Worm (Caenorhabditis elegans) whole organism, L4 larva: ENCODE results near the gene Y82E9BR.18.

ENCODE experiments used
- D1046.2 ChIP-seq: fragments of 200-800 bp; sonication (Bioruptor generic); IDR thresholded peaks from 2 replicates; pipeline ENCODE4 v1.3.6; 2022; ENCODE audit warnings: missing genetic modification characterization, missing compliant biosample characterization
- F10B5.3 ChIP-seq: sonication (generic microtip); optimal IDR thresholded peaks from 2 replicates; lab custom pipeline; 2016; ENCODE audit warnings: mild to moderate bottlenecking, missing genetic modification characterization, missing compliant biosample characterization
- F37D6.2 ChIP-seq: sonication (generic microtip); optimal IDR thresholded peaks from 2 replicates; lab custom pipeline; 2016; ENCODE audit warnings: mild to moderate bottlenecking, missing genetic modification characterization, missing compliant biosample characterization
- F49E8.2 ChIP-seq: sonication (generic microtip); optimal IDR thresholded peaks from 2 replicates; lab custom pipeline; 2016; ENCODE audit warnings: missing compliant biosample characterization, mild to moderate bottlenecking, missing genetic modification characterization, borderline replicate concordance
- R02D3.7 ChIP-seq: fragments of 150-350 bp; sonication (generic microtip); optimal IDR thresholded peaks from 3 replicates; lab custom pipeline; 2014; ENCODE audit warnings: missing biosample characterization, missing genetic modification characterization
- T26A8.4 ChIP-seq: fragments of 200-800 bp; sonication (Bioruptor generic); IDR thresholded peaks from 2 replicates; pipeline ENCODE4 v1.3.6; 2022; ENCODE audit warnings: missing genetic modification characterization, missing compliant biosample characterization
- Y48G9A.11 ChIP-seq: fragments of 200-800 bp; sonication (Bioruptor generic); IDR thresholded peaks from 2 replicates; pipeline ENCODE4 v1.3.6; 2022; ENCODE audit warnings: missing genetic modification reagents, missing genetic modification characterization, missing compliant biosample characterization
- ZK546.5 ChIP-seq, 2 experiments: sonication (generic microtip); optimal IDR thresholded peaks; 2 replicates each; lab custom pipeline; 2017; ENCODE audit warnings: missing biosample characterization in 2 of 2, missing genetic modification characterization in 2 of 2
- aly-2 ChIP-seq: sonication (generic microtip); optimal IDR thresholded peaks from 2 replicates; lab custom pipeline; 2018; ENCODE audit warnings: missing biosample characterization, missing genetic modification characterization
- arid-1 ChIP-seq: fragments of 200-800 bp; sonication (Bioruptor generic); conservative IDR thresholded peaks from 2 replicates; pipeline ENCODE4 v1.3.6; 2022; ENCODE audit warnings: missing genetic modification reagents, missing genetic modification characterization, missing compliant biosample characterization
- attf-4 ChIP-seq: sonication (generic microtip); optimal IDR thresholded peaks from 3 replicates; lab custom pipeline; 2017; ENCODE audit warnings: missing biosample characterization, missing genetic modification characterization
- ceh-20 ChIP-seq: fragments of 200-800 bp; sonication (Bioruptor generic); IDR thresholded peaks from 2 replicates; pipeline ENCODE4 v1.3.6; 2022; ENCODE audit warnings: missing genetic modification reagents, missing genetic modification characterization, missing compliant biosample characterization
- ceh-32 ChIP-seq: sonication (generic microtip); optimal IDR thresholded peaks from 2 replicates; lab custom pipeline; 2016; ENCODE audit warnings: mild to moderate bottlenecking, missing genetic modification characterization, missing compliant biosample characterization; ENCODE audit not compliant: poor library complexity
- ceh-44 ChIP-seq: fragments of 200-800 bp; sonication (Bioruptor generic); IDR thresholded peaks from 2 replicates; pipeline ENCODE4 v1.3.6; 2022; ENCODE audit warnings: missing genetic modification reagents, missing genetic modification characterization, missing compliant biosample characterization
- ceh-82 ChIP-seq: sonication (generic microtip); optimal IDR thresholded peaks from 2 replicates; lab custom pipeline; 2017; ENCODE audit warnings: missing biosample characterization, missing genetic modification characterization
- daf-12 ChIP-seq: fragments of 150-350 bp; optimal IDR thresholded peaks from 2 replicates; lab custom pipeline; 2014; ENCODE audit warnings: missing biosample characterization, missing genetic modification reagents, missing genetic modification characterization
- daf-8 ChIP-seq: fragments of 200-800 bp; sonication (Bioruptor generic); IDR thresholded peaks from 2 replicates; pipeline ENCODE4 v1.3.6; 2022; ENCODE audit warnings: missing genetic modification characterization, missing compliant biosample characterization
- dmd-8 ChIP-seq: fragments of 200-800 bp; sonication (Bioruptor generic); IDR thresholded peaks from 2 replicates; pipeline ENCODE4 v1.3.6; 2022; ENCODE audit warnings: missing genetic modification characterization, missing compliant biosample characterization
- dpl-1 ChIP-seq: fragments of 150-350 bp; optimal IDR thresholded peaks from 2 replicates; lab custom pipeline; 2014; ENCODE audit warnings: missing biosample characterization, missing genetic modification reagents, missing genetic modification characterization
- duxl-1 ChIP-seq: sonication (generic microtip); optimal IDR thresholded peaks from 2 replicates; lab custom pipeline; 2016; ENCODE audit warnings: mild to moderate bottlenecking, missing genetic modification characterization, moderate library complexity, missing compliant biosample characterization; ENCODE audit not compliant: poor library complexity
- dve-1 ChIP-seq: sonication (generic microtip); optimal IDR thresholded peaks from 2 replicates; lab custom pipeline; 2017; ENCODE audit warnings: antibody characterized with exemption, mild to moderate bottlenecking, missing genetic modification characterization, missing compliant biosample characterization; ENCODE audit not compliant: insufficient read depth
- egl-27 ChIP-seq: sonication (generic microtip); optimal IDR thresholded peaks from 3 replicates; lab custom pipeline; 2017; ENCODE audit warnings: missing biosample characterization, missing genetic modification reagents, missing genetic modification characterization
- hlh-11 ChIP-seq: fragments of 200-800 bp; sonication (Bioruptor generic); optimal IDR thresholded peaks from 2 replicates; lab custom pipeline; 2018; ENCODE audit warnings: mild to moderate bottlenecking, missing genetic modification characterization, missing compliant biosample characterization
- jun-1 ChIP-seq: fragments of 150-350 bp; optimal IDR thresholded peaks from 2 replicates; lab custom pipeline; 2014; ENCODE audit warnings: missing biosample characterization, missing genetic modification reagents, missing genetic modification characterization
- lim-7 ChIP-seq: fragments of 200-800 bp; sonication (Bioruptor generic); IDR thresholded peaks from 2 replicates; pipeline ENCODE4 v1.3.6; 2022; ENCODE audit warnings: missing genetic modification characterization, missing compliant biosample characterization
- lin-13 ChIP-seq: fragments of 150-350 bp; optimal IDR thresholded peaks from 2 replicates; lab custom pipeline; 2014; ENCODE audit warnings: missing biosample characterization, missing genetic modification reagents, missing genetic modification characterization
- lin-15B ChIP-seq: fragments of 150-350 bp; sonication (generic microtip); optimal IDR thresholded peaks from 3 replicates; lab custom pipeline; 2014; ENCODE audit warnings: missing biosample characterization, missing genetic modification characterization
- lin-29 ChIP-seq: fragments of 200-800 bp; sonication (Bioruptor generic); IDR thresholded peaks from 2 replicates; pipeline ENCODE4 v1.3.6; 2022; ENCODE audit warnings: missing genetic modification reagents, missing genetic modification characterization, missing compliant biosample characterization
- lir-3 ChIP-seq: sonication (generic microtip); optimal IDR thresholded peaks from 2 replicates; lab custom pipeline; 2016; ENCODE audit warnings: mild to moderate bottlenecking, missing genetic modification characterization, missing compliant biosample characterization
- madf-5 ChIP-seq, 2 experiments: fragments of 200-800 bp; sonication (Bioruptor generic); IDR thresholded peaks; 2 replicates each; pipeline ENCODE4 v1.3.6; 2022; ENCODE audit warnings: missing compliant biosample characterization in 2 of 2, missing genetic modification characterization in 2 of 2
- mdt-29 ChIP-seq: fragments of 200-800 bp; sonication (Bioruptor generic); IDR thresholded peaks from 2 replicates; pipeline ENCODE4 v1.3.6; 2022; ENCODE audit warnings: missing genetic modification reagents, missing genetic modification characterization, missing compliant biosample characterization
- nhr-102 ChIP-seq: sonication (generic microtip); optimal IDR thresholded peaks from 2 replicates; lab custom pipeline; 2016; ENCODE audit warnings: mild to moderate bottlenecking, missing genetic modification characterization, moderate library complexity, missing compliant biosample characterization
- nhr-11 ChIP-seq: fragments of 150-350 bp; optimal IDR thresholded peaks from 2 replicates; lab custom pipeline; 2014; ENCODE audit warnings: missing biosample characterization, missing genetic modification characterization
- nhr-111 ChIP-seq: fragments of 200-800 bp; sonication (Bioruptor generic); optimal IDR thresholded peaks from 2 replicates; lab custom pipeline; 2018; ENCODE audit warnings: mild to moderate bottlenecking, missing genetic modification characterization, missing compliant biosample characterization
- nhr-237 ChIP-seq: sonication (generic microtip); optimal IDR thresholded peaks from 2 replicates; lab custom pipeline; 2017; ENCODE audit warnings: missing biosample characterization, missing genetic modification characterization
- nhr-28 ChIP-seq: fragments of 150-350 bp; optimal IDR thresholded peaks from 2 replicates; lab custom pipeline; 2014; ENCODE audit warnings: missing biosample characterization, missing genetic modification characterization
- nhr-48 ChIP-seq: sonication (generic microtip); optimal IDR thresholded peaks from 2 replicates; lab custom pipeline; 2016; ENCODE audit warnings: mild to moderate bottlenecking, missing genetic modification characterization, missing compliant biosample characterization
- nhr-77 ChIP-seq: fragments of 150-350 bp; optimal IDR thresholded peaks from 2 replicates; lab custom pipeline; 2014; ENCODE audit warnings: missing biosample characterization, missing genetic modification characterization
- pha-4 ChIP-seq, 2 experiments: fragments of 150-350 bp in 1 of 2; fragments of 200-800 bp in 1 of 2; sonication (Bioruptor generic) in 1 of 2; IDR thresholded peaks in 1 of 2; optimal IDR thresholded peaks in 1 of 2; 2 replicates each; pipeline versions ENCODE4 v1.3.6 to Lab custom; 2014 to 2022; ENCODE audit warnings: missing genetic modification characterization in 2 of 2, missing genetic modification reagents in 2 of 2, missing biosample characterization in 1 of 2, missing compliant biosample characterization in 1 of 2
- pqm-1 ChIP-seq: sonication (generic microtip); optimal IDR thresholded peaks from 2 replicates; lab custom pipeline; 2017; ENCODE audit warnings: missing biosample characterization, missing genetic modification characterization
- saeg-2 ChIP-seq: fragments of 200-800 bp; sonication (Bioruptor generic); IDR thresholded peaks from 2 replicates; pipeline ENCODE4 v1.3.6; 2022; ENCODE audit warnings: missing genetic modification reagents, missing genetic modification characterization, missing compliant biosample characterization
- sdz-12 ChIP-seq: fragments of 200-800 bp; sonication (Bioruptor generic); optimal IDR thresholded peaks from 2 replicates; lab custom pipeline; 2018; ENCODE audit warnings: mild to moderate bottlenecking, missing genetic modification characterization, missing compliant biosample characterization
- snpc-4 ChIP-seq: fragments of 150-350 bp; optimal IDR thresholded peaks from 2 replicates; lab custom pipeline; 2014; ENCODE audit warnings: missing biosample characterization, missing genetic modification characterization
- spr-1 ChIP-seq: sonication (generic microtip); optimal IDR thresholded peaks from 2 replicates; lab custom pipeline; 2016; ENCODE audit warnings: mild to moderate bottlenecking, missing genetic modification characterization, missing compliant biosample characterization
- tag-97 ChIP-seq: fragments of 200-800 bp; sonication (Bioruptor generic); IDR thresholded peaks from 2 replicates; pipeline ENCODE4 v1.3.6; 2022; ENCODE audit warnings: missing genetic modification characterization, missing compliant biosample characterization
- tra-1 ChIP-seq: fragments of 200-800 bp; sonication (Bioruptor generic); IDR thresholded peaks from 2 replicates; pipeline ENCODE4 v1.3.6; 2022; ENCODE audit warnings: missing genetic modification reagents, missing genetic modification characterization, missing compliant biosample characterization
- unc-130 ChIP-seq: sonication (generic microtip); optimal IDR thresholded peaks from 2 replicates; lab custom pipeline; 2016; ENCODE audit warnings: missing genetic modification reagents, missing genetic modification characterization, missing compliant biosample characterization
- vab-7 ChIP-seq: fragments of 200-800 bp; sonication (Bioruptor generic); IDR thresholded peaks from 2 replicates; pipeline ENCODE4 v1.3.6; 2022; ENCODE audit warnings: missing genetic modification reagents, missing genetic modification characterization, missing compliant biosample characterization
- zip-11 ChIP-seq: fragments of 200-800 bp; sonication (Bioruptor generic); IDR thresholded peaks from 2 replicates; pipeline ENCODE4 v1.3.6; 2022; ENCODE audit warnings: missing genetic modification characterization, missing compliant biosample characterization
- ztf-7 ChIP-seq: fragments of 150-350 bp; optimal IDR thresholded peaks from 2 replicates; lab custom pipeline; 2014; ENCODE audit warnings: missing biosample characterization, missing genetic modification characterization

Y82E9BR.18 gene

DNA sequence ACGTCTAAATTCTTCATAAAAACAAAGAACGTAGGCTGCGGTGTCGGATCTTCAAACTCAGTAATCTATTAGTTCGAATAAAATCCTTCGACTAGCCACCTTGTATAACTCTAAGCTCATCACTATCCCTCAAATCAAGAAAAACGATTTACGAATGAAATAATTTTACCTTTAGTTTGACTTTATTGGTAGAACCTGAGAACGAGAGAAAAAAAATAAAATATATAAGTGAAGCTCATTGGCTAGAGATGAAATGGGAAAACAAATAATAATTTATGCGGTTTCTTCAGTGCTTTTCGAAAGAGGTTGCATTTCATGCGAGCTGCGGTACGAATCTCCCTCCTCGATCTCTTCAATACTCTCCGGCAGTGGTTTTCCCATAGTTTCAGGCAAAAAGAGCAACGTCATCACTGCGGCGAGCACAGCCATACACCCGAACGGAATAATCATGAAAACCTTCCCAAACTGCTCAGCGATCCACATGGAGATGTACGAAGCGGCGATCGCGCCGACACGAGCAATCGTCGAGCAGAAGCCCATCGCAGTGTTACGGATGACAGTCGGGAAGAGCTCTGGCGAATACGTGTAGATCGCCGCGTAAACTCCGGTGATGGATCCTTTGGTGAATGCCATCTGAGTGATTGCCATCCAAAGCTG, 63.5 kb downstream of the Y82E9BR.18 start (continued):
- TF ChIP-seq nhr-11 (tag; lab: Kevin White, UChicago) = no peak
- peak; percentile 42 to 50; a peak in 1 of 4 replicates for TF ChIP-seq madf-5 (GFP tag; IDR thresholded peaks at IDR 0.05; lab: Robert Waterston, UW)
- no peak for TF ChIP-seq zip-11 (GFP tag; lab: Robert Waterston, UW)
- peak; percentile 6 for TF ChIP-seq lir-3 (tag; lab: Kevin White, UChicago)
- TF ChIP-seq unc-130 = peak; percentile 34
- TF ChIP-seq nhr-28 (tag; lab: Kevin White, UChicago) = peak; percentile 34
- peak; percentile 94 for TF ChIP-seq sdz-12 (GFP tag; lab: Kevin White, UChicago)
- no peak for TF ChIP-seq snpc-4
- no peak for TF ChIP-seq ceh-32 (tag; lab: Kevin White, UChicago)
- peak; percentile 60 for TF ChIP-seq spr-1 (tag; lab: Kevin White, UChicago)
- peak; percentile 93 for TF ChIP-seq lin-13 (GFP tag; lab: Kevin White, UChicago)
- TF ChIP-seq ceh-82 (tag; lab: Kevin White, UChicago) = no peak
- TF ChIP-seq saeg-2 (GFP tag; lab: Robert Waterston, UW) = peak; percentile 72
- no peak for TF ChIP-seq egl-27
- TF ChIP-seq nhr-237 (tag; lab: Kevin White, UChicago) = no peak
- TF ChIP-seq ceh-20 (GFP tag; lab: Robert Waterston, UW) = peak; percentile 9; the same call in 1 of the 2 replicates
- no peak for TF ChIP-seq ztf-7 (tag; lab: Kevin White, UChicago)
- TF ChIP-seq F10B5.3 (tag; lab: Kevin White, UChicago) = peak; percentile 38
- peak; percentile 12 for TF ChIP-seq jun-1 (tag; lab: Kevin White, UChicago)
- TF ChIP-seq lin-29 (GFP tag; lab: Robert Waterston, UW) = 0 out of 2 replicates have a peak, but pooled peaks have one; percentile 10
- peak; percentile 17 for TF ChIP-seq F37D6.2 (tag; lab: Kevin White, UChicago)
- TF ChIP-seq D1046.2 = no peak
- peak; percentile 66; the same call in 1 of the 2 replicates for TF ChIP-seq arid-1 (GFP tag; lab: Robert Waterston, UW)
- no peak for TF ChIP-seq dpl-1
- TF ChIP-seq vab-7 (GFP tag; lab: Robert Waterston, UW) = peak; percentile 36; the same call in 1 of the 2 replicates
- TF ChIP-seq lim-7 = 0 out of 2 replicates have a peak, but pooled peaks have one; percentile 22
- peak; percentile 72 for TF ChIP-seq nhr-48 (tag; lab: Kevin White, UChicago)
- peak; percentile 46 for TF ChIP-seq duxl-1
- TF ChIP-seq daf-8 (GFP tag; lab: Robert Waterston, UW) = no peak
- peak; percentile 95 for TF ChIP-seq nhr-111 (GFP tag; lab: Kevin White, UChicago)
- TF ChIP-seq dmd-8 = no peak
- TF ChIP-seq dve-1 (tag; lab: Kevin White, UChicago) = peak; percentile 76
- TF ChIP-seq R02D3.7 (tag; lab: Kevin White, UChicago) = peak; percentile 35
- TF ChIP-seq ZK546.5 (tag; optimal IDR thresholded peaks at IDR 0.05; lab: Kevin White, UChicago) = peak in 1 of 2 experiments; percentile 83
- peak; percentile 97 for TF ChIP-seq aly-2 (tag; lab: Kevin White, UChicago)
- peak; percentile 90 for TF ChIP-seq F49E8.2 (tag; lab: Kevin White, UChicago)
- no peak for TF ChIP-seq tag-97 (GFP tag; lab: Robert Waterston, UW)
- peak; percentile 73; the same call in 1 of the 2 replicates for TF ChIP-seq tra-1 (GFP tag; lab: Robert Waterston, UW)
- TF ChIP-seq mdt-29 (GFP tag; lab: Robert Waterston, UW) = peak; percentile 79; the same call in 1 of the 2 replicates
- TF ChIP-seq Y48G9A.11 (GFP tag; lab: Robert Waterston, UW) = peak; percentile 79
- TF ChIP-seq nhr-102 (tag; lab: Kevin White, UChicago) = peak; percentile 86
- TF ChIP-seq attf-4 (tag; lab: Kevin White, UChicago) = peak; percentile 40
- TF ChIP-seq daf-12 (tag; lab: Kevin White, UChicago) = no peak
- TF ChIP-seq hlh-11 (tag; lab: Kevin White, UChicago) = peak; percentile 57
- peak; percentile 23 for TF ChIP-seq lin-15B (tag; lab: Kevin White, UChicago)
- peak; percentile 92 for TF ChIP-seq pha-4 (GFP tag; IDR thresholded peaks at IDR 0.05; lab: Robert Waterston, UW)
- TF ChIP-seq pha-4 (tag; optimal IDR thresholded peaks at IDR 0.05; lab: Kevin White, UChicago) = no peak
- TF ChIP-seq T26A8.4 (GFP tag; lab: Robert Waterston, UW) = peak; percentile 84
- TF ChIP-seq pqm-1 (tag; lab: Kevin White, UChicago) = no peak
- peak; percentile 90 for TF ChIP-seq nhr-77
- no peak for TF ChIP-seq ceh-44
